Worm (Caenorhabditis elegans): ENCODE results near the gene bath-37.

- TF ChIP-seq him-1 (tag; optimal IDR thresholded peaks at IDR 0.05) (no peak), dao-5 (tag; optimal IDR thresholded peaks at IDR 0.05) (no peak), W03F9.2 (tag; optimal IDR thresholded peaks at IDR 0.05) (peak; percentile 8)
Observed at ce11 chrIV:12078907-12079523, 10.3 kb downstream of the bath-37 start, which contains the start of gene lex-1.

All from whole organism, L4/young adult.